Fruit fly (Drosophila melanogaster) whole organism, prepupa: Measurements from ENCODE around the gene Shawl.

Experiments used
- CG11902 ChIP-seq: fragments of 200-800 bp; sonication (Bioruptor generic); optimal IDR thresholded peaks from 3 replicates; lab custom pipeline; 2016; ENCODE audit warnings: missing biosample characterization, missing genetic modification characterization
- CG16779 ChIP-seq: fragments of 200-800 bp; sonication (Bioruptor generic); optimal IDR thresholded peaks from 3 replicates; lab custom pipeline; 2017; ENCODE audit warnings: missing biosample characterization, mild to moderate bottlenecking, missing genetic modification characterization
- CG6163 ChIP-seq: fragments of 200-800 bp; sonication (Bioruptor generic); IDR thresholded peaks from 3 replicates; pipeline ENCODE4 v1.3.6; 2022; ENCODE audit warnings: missing biosample characterization, missing genetic modification characterization
- CG9139 ChIP-seq: fragments of 200-800 bp; sonication (Bioruptor generic); optimal IDR thresholded peaks from 3 replicates; lab custom pipeline; 2017; ENCODE audit warnings: missing biosample characterization, mild to moderate bottlenecking, missing genetic modification characterization
- Eip75B ChIP-seq: fragments of 200-800 bp; sonication (Bioruptor generic); optimal IDR thresholded peaks from 3 replicates; lab custom pipeline; 2016; ENCODE audit warnings: missing biosample characterization, missing genetic modification characterization
- Gug ChIP-seq: fragments of 200-800 bp; sonication (Bioruptor generic); IDR thresholded peaks from 2 replicates; pipeline ENCODE4 v1.3.6; 2022; ENCODE audit warnings: missing biosample characterization, missing genetic modification characterization
- Sox102F ChIP-seq: fragments of 200-800 bp; sonication (Bioruptor generic); optimal IDR thresholded peaks from 2 replicates; lab custom pipeline; 2016; ENCODE audit warnings: missing biosample characterization, mild to moderate bottlenecking, missing genetic modification characterization
- esn ChIP-seq: fragments of 200-800 bp; sonication (Bioruptor generic); optimal IDR thresholded peaks from 2 replicates; lab custom pipeline; 2016; ENCODE audit warnings: missing biosample characterization, mild to moderate bottlenecking, missing genetic modification characterization, moderate library complexity
- pdm3 ChIP-seq: fragments of 200-800 bp; sonication (Bioruptor generic); optimal IDR thresholded peaks from 3 replicates; lab custom pipeline; 2016; ENCODE audit warnings: missing biosample characterization, missing genetic modification characterization

DNA sequence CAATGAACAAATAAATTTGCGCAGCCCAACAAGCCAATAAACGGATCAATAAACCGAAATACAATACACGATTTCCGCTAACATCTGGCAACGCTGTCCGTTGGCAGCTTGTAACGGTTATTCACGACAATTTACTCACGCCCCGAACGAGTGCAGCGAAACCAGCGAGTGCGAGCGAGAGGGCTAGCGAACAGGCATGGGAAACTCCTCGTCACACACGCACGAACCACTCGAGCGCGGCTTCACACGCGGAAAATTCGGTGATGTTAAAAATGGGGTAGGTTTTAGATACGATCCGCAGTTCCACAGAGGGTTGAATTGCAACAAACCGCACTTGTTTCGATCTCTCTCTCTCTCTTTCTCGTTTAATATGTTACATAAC lies 45.1 kb upstream of the Shawl start:
- no peak for TF ChIP-seq CG9139 (GFP tag; lab: Kevin White, UChicago)
- no peak for TF ChIP-seq pdm3
- TF ChIP-seq CG16779 (tag; lab: Kevin White, UChicago) = no peak
- no peak for TF ChIP-seq Eip75B (GFP tag; lab: Kevin White, UChicago)
- TF ChIP-seq Sox102F (GFP tag; lab: Kevin White, UChicago) = no peak
- no peak for TF ChIP-seq CG11902 (GFP tag; lab: Kevin White, UChicago)
- no peak for TF ChIP-seq CG6163 (GFP tag; lab: Robert Waterston, UW)
- TF ChIP-seq esn (GFP tag; lab: Kevin White, UChicago) = no peak
- no peak for TF ChIP-seq Gug (GFP tag; lab: Robert Waterston, UW)
